Worm (Caenorhabditis elegans) whole organism, late embryonic: Measurements from ENCODE around the gene pbo-4.

Experiments
- K02D7.2 ChIP-seq: sonication (generic microtip); optimal IDR thresholded peaks from 2 replicates; lab custom pipeline; 2017; ENCODE audit warnings: mild to moderate bottlenecking, missing genetic modification characterization, missing compliant biosample characterization
- K09A11.1 ChIP-seq: sonication (generic microtip); optimal IDR thresholded peaks from 2 replicates; lab custom pipeline; 2017; ENCODE audit warnings: antibody characterized with exemption, mild to moderate bottlenecking, missing genetic modification characterization, missing compliant biosample characterization; ENCODE audit not compliant: insufficient read depth
- ceh-2 ChIP-seq: sonication (generic microtip); optimal IDR thresholded peaks from 2 replicates; lab custom pipeline; 2016; ENCODE audit warnings: missing genotype, missing genetic modification characterization, missing compliant biosample characterization
- ceh-31 ChIP-seq: sonication (generic microtip); optimal IDR thresholded peaks from 2 replicates; lab custom pipeline; 2016; ENCODE audit warnings: missing genetic modification characterization, missing compliant biosample characterization
- ceh-34 ChIP-seq: sonication (generic microtip); optimal IDR thresholded peaks from 2 replicates; lab custom pipeline; 2016; ENCODE audit warnings: mild to moderate bottlenecking, missing genetic modification characterization, missing compliant biosample characterization
- fax-1 ChIP-seq: sonication (generic microtip); optimal IDR thresholded peaks from 2 replicates; lab custom pipeline; 2016; ENCODE audit warnings: missing genotype, missing genetic modification characterization, missing compliant biosample characterization
- lin-11 ChIP-seq: fragments of 200-800 bp; sonication (Bioruptor generic); optimal IDR thresholded peaks from 2 replicates; lab custom pipeline; 2018; ENCODE audit warnings: mild to moderate bottlenecking, missing genetic modification characterization, missing compliant biosample characterization
- madf-2 ChIP-seq: sonication (generic microtip); optimal IDR thresholded peaks from 2 replicates; lab custom pipeline; 2017; ENCODE audit warnings: missing genetic modification characterization, missing compliant biosample characterization
- pat-9 ChIP-seq: fragments of 200-800 bp; sonication (Bioruptor generic); optimal IDR thresholded peaks from 2 replicates; lab custom pipeline; 2018; ENCODE audit warnings: mild to moderate bottlenecking, missing genetic modification characterization, moderate library complexity, missing compliant biosample characterization
- pax-1 ChIP-seq: fragments of 150-350 bp; optimal IDR thresholded peaks from 2 replicates; lab custom pipeline; 2014; ENCODE audit warnings: missing biosample characterization, missing genetic modification characterization
- pha-2 ChIP-seq: sonication (generic microtip); optimal IDR thresholded peaks from 2 replicates; lab custom pipeline; 2017; ENCODE audit warnings: mild to moderate bottlenecking, missing genetic modification characterization, missing compliant biosample characterization
- pha-4 ChIP-seq: fragments of 150-350 bp; optimal IDR thresholded peaks from 2 replicates; lab custom pipeline; 2018; ENCODE audit warnings: missing biosample characterization, missing genetic modification reagents, missing genetic modification characterization
- tbx-7 ChIP-seq: sonication (generic microtip); optimal IDR thresholded peaks from 2 replicates; lab custom pipeline; 2016; ENCODE audit warnings: missing genotype, missing genetic modification characterization, missing compliant biosample characterization
- unc-55 ChIP-seq: sonication (generic microtip); optimal IDR thresholded peaks from 2 replicates; lab custom pipeline; 2017; ENCODE audit warnings: missing biosample characterization, missing genetic modification reagents, missing genetic modification characterization

pbo-4 gene

DNA sequence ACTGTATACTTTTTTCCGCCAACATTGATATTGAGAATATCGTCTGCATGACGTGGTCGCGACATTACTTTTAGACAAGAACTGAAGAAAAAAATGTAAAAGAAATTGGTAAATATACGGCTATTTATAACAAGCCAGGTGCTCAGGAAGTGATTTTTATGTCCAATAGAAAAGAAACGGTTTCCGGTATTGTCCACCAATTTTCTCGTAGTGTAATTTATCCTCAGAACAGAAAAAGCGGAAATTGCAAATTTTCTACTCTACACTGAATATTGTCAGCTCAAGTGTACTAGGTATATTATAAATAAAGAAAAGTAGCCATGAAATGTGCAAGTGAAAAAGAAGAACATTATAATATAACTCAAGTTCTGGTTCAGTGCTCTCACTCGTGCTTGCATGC, 45.2 kb downstream of the pbo-4 start, which contains the start of gene F59F3.6:
Gene F59F3.6 (minus strand): TSS at position 101 of the 400 bp plus-strand sequence.
- TF ChIP-seq tbx-7 (tag; lab: Kevin White, UChicago) (no peak), K02D7.2 (tag; lab: Kevin White, UChicago) (no peak), ceh-34 (tag; lab: Kevin White, UChicago) (no peak), lin-11 (no peak), fax-1 (tag; lab: Kevin White, UChicago) (no peak), pat-9 (tag; lab: Kevin White, UChicago) (no peak), unc-55 (GFP tag; lab: Kevin White, UChicago) (no peak), pax-1 (tag; lab: Kevin White, UChicago) (no peak)

DNA sequence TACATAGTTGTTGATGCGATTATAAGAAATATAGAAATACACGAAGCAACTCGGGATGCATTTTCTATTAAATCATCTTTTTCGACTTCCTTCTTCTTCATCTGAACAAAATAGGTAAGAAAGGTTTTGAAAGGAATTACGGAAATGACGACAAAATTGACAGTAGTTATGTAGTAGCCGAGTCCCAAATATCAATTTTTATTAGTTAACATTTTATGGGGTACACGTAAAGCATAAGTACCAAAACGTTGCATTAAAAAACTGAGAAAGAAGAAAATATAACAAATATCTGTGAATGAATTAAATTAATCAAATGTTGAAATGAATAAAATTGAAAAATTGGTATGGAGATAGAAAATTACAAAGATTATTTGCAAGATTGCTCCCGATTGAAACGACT, 47.8 kb downstream of the pbo-4 start, which contains the start of gene col-177:
Gene col-177 (minus strand): TSS at position 101 of the 400 bp plus-strand sequence.
- no peak for TF ChIP-seq ceh-31 (tag; lab: Kevin White, UChicago)

DNA sequence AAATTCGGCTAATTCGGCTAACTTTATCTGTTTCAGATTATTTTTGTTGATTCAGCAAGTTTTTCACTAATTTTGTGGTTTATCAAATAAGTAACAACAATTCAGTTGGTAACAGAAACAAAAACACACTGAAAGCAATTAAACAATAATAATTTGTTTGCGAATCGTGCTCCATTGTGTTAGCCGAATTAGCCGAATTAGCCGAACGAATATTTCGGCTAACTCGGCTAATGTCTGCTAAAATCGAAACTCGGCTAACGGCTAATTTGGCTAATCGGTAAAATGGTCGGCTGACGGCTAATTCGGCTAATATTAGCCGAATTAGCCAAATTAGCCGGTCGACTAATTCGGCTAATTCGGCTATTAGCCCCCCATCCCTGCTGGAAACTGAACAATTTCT, 49.8 kb downstream of the pbo-4 start:
- no peak for TF ChIP-seq madf-2
- no peak for TF ChIP-seq pha-2 (tag; lab: Kevin White, UChicago)
- no peak for TF ChIP-seq pha-4 (tag; lab: Kevin White, UChicago)
- TF ChIP-seq K09A11.1 (tag; lab: Kevin White, UChicago), result peak; percentile 59

DNA sequence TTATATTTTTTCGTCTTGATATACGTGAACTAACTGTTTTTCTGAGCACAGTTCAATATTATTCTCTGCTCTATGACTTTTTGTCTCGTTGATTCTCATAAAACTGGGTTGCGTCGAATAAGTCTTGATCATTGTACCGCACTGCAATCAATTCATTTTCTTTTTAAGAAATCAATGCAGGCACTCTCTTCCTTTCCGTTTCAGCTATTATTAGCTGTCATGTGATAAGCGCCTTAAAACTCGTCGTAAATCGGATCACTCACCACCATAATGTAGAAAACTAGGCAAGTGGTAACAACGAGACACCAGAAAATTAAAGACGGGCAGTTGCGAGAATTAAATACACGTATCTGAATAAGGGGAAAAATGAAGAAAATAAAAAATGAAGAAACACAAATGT, 53.5 kb downstream of the pbo-4 start:
- no peak for TF ChIP-seq ceh-2 (tag; lab: Kevin White, UChicago)
